Fruit fly (Drosophila melanogaster): Measurements from ENCODE around the gene CG4880.

The CG4880 gene

DNA sequence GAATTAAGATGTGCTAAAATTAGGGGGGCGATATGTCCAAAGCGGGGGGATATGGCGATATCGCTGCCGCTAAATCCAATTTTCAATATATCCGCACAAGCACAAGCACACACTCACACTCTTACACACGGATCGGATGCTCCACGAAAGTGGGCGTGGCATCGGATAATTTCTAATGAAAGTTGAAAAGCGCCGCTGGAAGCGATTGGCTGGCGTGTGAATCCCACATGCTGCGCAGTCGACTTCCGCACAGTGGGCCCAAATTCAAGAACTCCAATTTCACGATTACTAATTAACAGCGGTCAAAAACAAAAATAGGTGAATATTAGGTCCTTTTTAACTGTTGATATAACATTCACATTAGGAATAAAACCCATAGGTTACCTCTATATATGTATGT, 25.3 kb downstream of the CG4880 start:
- no peak for TF ChIP-seq Rel (GFP tag; optimal IDR thresholded peaks at IDR 0.05)
- TF ChIP-seq Rel (tag; optimal IDR thresholded peaks at IDR 0.05), result peak; percentile 92
- no peak for TF ChIP-seq foxo (GFP tag; optimal IDR thresholded peaks at IDR 0.05)
- no peak for TF ChIP-seq Mio (GFP tag; optimal IDR thresholded peaks at IDR 0.05)
- no peak for TF ChIP-seq usp (GFP tag; optimal IDR thresholded peaks at IDR 0.05)
- TF ChIP-seq HLH106 (tag; optimal IDR thresholded peaks at IDR 0.05), result no peak
- TF ChIP-seq dl (GFP tag; optimal IDR thresholded peaks at IDR 0.05; ENCODE audit: insufficient read depth in 1 of 2, partially characterized antibody in 2 of 2), result no peak
- no peak for TF ChIP-seq brk (GFP tag; optimal IDR thresholded peaks at IDR 0.05)

dm6 chrX:16912965-16913755, 26.5 kb downstream of the CG4880 start, which contains the start of gene CG4928:
CG4928 (plus strand) TSS chrX:16913180.
- no peak for TF ChIP-seq Rel (GFP tag; optimal IDR thresholded peaks at IDR 0.05)
- TF ChIP-seq Rel (tag; optimal IDR thresholded peaks at IDR 0.05), result peak; percentile 30
- TF ChIP-seq CG9705 (GFP tag; optimal IDR thresholded peaks at IDR 0.05), result no peak
- TF ChIP-seq fru (GFP tag; optimal IDR thresholded peaks at IDR 0.05), result peak; percentile 46
- TF ChIP-seq CrebA (GFP tag; optimal IDR thresholded peaks at IDR 0.05; ENCODE audit: borderline replicate concordance), result no peak
- no peak for TF ChIP-seq Hr78 (GFP tag; optimal IDR thresholded peaks at IDR 0.05)
- peak; percentile 16 for TF ChIP-seq Dif (GFP tag; optimal IDR thresholded peaks at IDR 0.05; ENCODE audit: partially characterized antibody)
- no peak for TF ChIP-seq Hnf4 (GFP tag; optimal IDR thresholded peaks at IDR 0.05)
- no peak for TF ChIP-seq OdsH (GFP tag; optimal IDR thresholded peaks at IDR 0.05)
- no peak for TF ChIP-seq dmrt93B (GFP tag; optimal IDR thresholded peaks at IDR 0.05)
- TF ChIP-seq Vsx2 (GFP tag; optimal IDR thresholded peaks at IDR 0.05; ENCODE audit: partially characterized antibody), result no peak
- TF ChIP-seq Jra (GFP tag; optimal IDR thresholded peaks at IDR 0.05), result no peak

DNA sequence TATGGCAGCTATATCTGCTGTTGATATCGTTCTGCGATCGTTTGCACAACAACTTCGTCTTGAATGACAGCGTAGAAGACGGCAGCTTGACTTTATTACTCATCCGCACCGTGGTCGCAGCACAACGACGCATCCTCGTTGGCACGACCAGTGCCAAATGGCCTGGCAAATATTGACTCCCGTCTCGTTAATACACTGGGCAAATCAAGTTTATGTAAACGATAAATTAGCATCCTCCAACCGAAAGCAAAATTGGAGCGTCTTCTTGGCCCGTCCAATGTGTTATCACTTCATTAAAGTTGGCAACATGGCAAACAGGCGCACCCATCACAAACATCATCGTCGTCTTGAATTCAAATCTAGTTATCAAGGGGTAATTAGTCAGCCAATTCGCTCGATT, 30.8 kb downstream of the CG4880 start:
- no peak for TF ChIP-seq Jra (GFP tag; optimal IDR thresholded peaks at IDR 0.05)
- no peak for TF ChIP-seq CG9705 (GFP tag; optimal IDR thresholded peaks at IDR 0.05)
- peak; percentile 0 for TF ChIP-seq h (GFP tag; optimal IDR thresholded peaks at IDR 0.05)
- no peak for TF ChIP-seq sv (GFP tag; optimal IDR thresholded peaks at IDR 0.05)
- no peak for TF ChIP-seq usp (GFP tag; optimal IDR thresholded peaks at IDR 0.05)
- TF ChIP-seq N (GFP tag; optimal IDR thresholded peaks at IDR 0.05), result no peak
- no peak for TF ChIP-seq HLH106 (tag; optimal IDR thresholded peaks at IDR 0.05)
- TF ChIP-seq psq (GFP tag; optimal IDR thresholded peaks at IDR 0.05), result no peak
- no peak for TF ChIP-seq jim (GFP tag; optimal IDR thresholded peaks at IDR 0.05)
- peak; percentile 12 for TF ChIP-seq OdsH (GFP tag; optimal IDR thresholded peaks at IDR 0.05)
- TF ChIP-seq CG32264 (GFP tag; optimal IDR thresholded peaks at IDR 0.05), result peak; percentile 8
- TF ChIP-seq Hr83 (GFP tag; optimal IDR thresholded peaks at IDR 0.05; ENCODE audit: poor library complexity, severe bottlenecking), result no peak
- TF ChIP-seq Hnf4 (GFP tag; optimal IDR thresholded peaks at IDR 0.05), result no peak

DNA sequence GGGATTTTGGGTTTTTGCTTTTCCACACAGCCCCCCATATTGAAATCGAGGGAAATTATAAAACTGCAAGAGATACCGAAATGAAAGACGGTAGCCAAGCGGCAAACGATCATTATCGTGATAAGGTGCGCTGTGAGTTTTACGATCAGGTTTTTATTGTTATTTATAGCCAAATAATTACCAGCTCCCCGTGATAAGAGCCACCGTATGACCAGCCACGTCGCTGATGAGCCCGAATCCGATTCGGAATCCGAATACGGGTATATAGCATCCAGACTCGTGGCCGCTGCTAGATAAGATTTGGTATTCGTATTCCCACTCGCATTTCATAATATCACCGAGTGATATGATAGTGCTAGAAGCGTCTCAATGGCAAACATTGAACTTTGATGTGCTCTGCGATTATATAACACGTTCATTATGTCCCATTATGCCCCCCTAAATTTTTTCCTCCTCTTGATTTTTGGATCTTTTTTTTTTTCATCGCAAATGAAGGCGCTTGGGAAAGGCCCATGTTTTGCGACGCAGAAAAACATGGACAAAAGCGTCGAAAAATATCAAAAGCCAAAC, 32.2 kb downstream of the CG4880 start:
- TF ChIP-seq Sp1 (GFP tag; optimal IDR thresholded peaks at IDR 0.05) (peak; percentile 28), Myc (optimal IDR thresholded peaks at IDR 0.05) (no peak), psq (GFP tag; optimal IDR thresholded peaks at IDR 0.05) (no peak), Rel (GFP tag; optimal IDR thresholded peaks at IDR 0.05) (no peak), Rel (tag; optimal IDR thresholded peaks at IDR 0.05) (peak; percentile 26)

DNA sequence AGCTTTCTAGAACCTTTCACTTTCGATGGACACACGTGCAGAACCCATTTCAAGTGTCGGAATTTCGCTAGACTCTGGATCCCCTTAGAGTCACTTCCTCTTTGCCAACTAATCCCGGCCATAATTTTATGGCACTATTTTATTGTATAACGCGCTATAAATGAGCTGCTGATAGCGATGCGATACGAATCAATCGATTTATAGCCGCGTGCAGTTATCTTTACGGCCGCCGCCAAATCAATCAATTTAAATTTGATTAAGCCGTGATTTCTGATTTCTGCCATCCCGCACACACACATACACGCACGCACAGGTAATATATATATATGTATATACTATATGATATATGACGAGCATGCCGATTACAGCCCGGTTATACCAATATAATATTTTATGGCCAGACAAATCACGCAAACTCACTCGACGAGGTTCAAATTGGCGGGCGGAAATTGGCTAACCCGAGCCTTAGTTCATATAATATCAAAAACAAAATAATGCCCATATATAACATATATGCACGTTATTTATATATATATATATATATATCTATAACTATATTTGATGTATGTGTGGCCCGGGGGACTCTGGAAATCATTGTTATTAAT, 34.2 kb downstream of the CG4880 start:
- no peak for TF ChIP-seq Hnf4 (GFP tag; optimal IDR thresholded peaks at IDR 0.05)

dm6 chrX:16922626-16923025, 36.0 kb downstream of the CG4880 start:
- TF ChIP-seq psq (GFP tag; optimal IDR thresholded peaks at IDR 0.05) (no peak), pan (optimal IDR thresholded peaks at IDR 0.05) (no peak), Vsx2 (GFP tag; optimal IDR thresholded peaks at IDR 0.05; ENCODE audit: partially characterized antibody) (no peak), GATAd (GFP tag; optimal IDR thresholded peaks at IDR 0.05) (no peak), woc (GFP tag; optimal IDR thresholded peaks at IDR 0.05) (no peak), Mio (GFP tag; optimal IDR thresholded peaks at IDR 0.05) (no peak), rgr (GFP tag; optimal IDR thresholded peaks at IDR 0.05) (no peak), HLH106 (tag; optimal IDR thresholded peaks at IDR 0.05) (no peak), CrebA (GFP tag; optimal IDR thresholded peaks at IDR 0.05; ENCODE audit: borderline replicate concordance) (no peak), jim (GFP tag; optimal IDR thresholded peaks at IDR 0.05) (no peak), Abd-B (GFP tag; optimal IDR thresholded peaks at IDR 0.05) (no peak)

Data from whole organism, wandering third instar larva.